Fruit fly (Drosophila melanogaster) whole organism, embryonic: ENCODE measurements around the gene P5CDh2.

Source experiments
- CG1024 ChIP-seq: fragments of 200-800 bp; sonication (Bioruptor generic); IDR thresholded peaks from 2 replicates; pipeline ENCODE4 v1.3.6; 2022; ENCODE audit warnings: missing biosample characterization, missing genetic modification characterization
- CG10267 ChIP-seq: fragments of 200-800 bp; sonication (Bioruptor generic); optimal IDR thresholded peaks from 2 replicates; lab custom pipeline; 2018; ENCODE audit warnings: missing biosample characterization, mild to moderate bottlenecking, missing genetic modification characterization, moderate library complexity
- CG10274 ChIP-seq: fragments of 200-800 bp; sonication (Bioruptor generic); optimal IDR thresholded peaks from 3 replicates; lab custom pipeline; 2017; ENCODE audit warnings: missing biosample characterization, mild to moderate bottlenecking, missing genetic modification characterization
- CG11456 ChIP-seq: fragments of 200-800 bp; sonication (Bioruptor generic); IDR thresholded peaks from 3 replicates; pipeline ENCODE4 v1.3.6; 2022; ENCODE audit warnings: missing biosample characterization, missing genetic modification characterization
- CG13287 ChIP-seq: fragments of 200-800 bp; sonication (Bioruptor generic); IDR thresholded peaks from 2 replicates; pipeline ENCODE4 v1.3.6; 2022; ENCODE audit warnings: missing biosample characterization, missing genetic modification characterization; ENCODE audit not compliant: partially characterized antibody
- CG14710 ChIP-seq: fragments of 200-800 bp; sonication (Bioruptor generic); optimal IDR thresholded peaks from 3 replicates; lab custom pipeline; 2019; ENCODE audit warnings: missing biosample characterization, mild to moderate bottlenecking, missing genetic modification characterization, moderate library complexity
- CG14860 ChIP-seq: fragments of 200-800 bp; sonication (Bioruptor generic); IDR thresholded peaks from 3 replicates; pipeline ENCODE4 v1.3.6; 2022; ENCODE audit warnings: missing biosample characterization, missing genetic modification characterization; ENCODE audit not compliant: partially characterized antibody
- CG32532 ChIP-seq: fragments of 200-800 bp; sonication (Bioruptor generic); IDR thresholded peaks from 2 replicates; pipeline ENCODE4 v1.3.6; 2022; ENCODE audit warnings: missing biosample characterization, missing genetic modification characterization
- CG6272 ChIP-seq: fragments of 200-800 bp; sonication (Bioruptor generic); IDR thresholded peaks from 2 replicates; pipeline ENCODE4 v1.3.6; 2022; ENCODE audit warnings: missing biosample characterization, missing genetic modification characterization
- CG6654 ChIP-seq: fragments of 200-800 bp; sonication (Bioruptor generic); optimal IDR thresholded peaks from 2 replicates; lab custom pipeline; 2017; ENCODE audit warnings: missing biosample characterization, mild to moderate bottlenecking, missing genetic modification characterization
- CG7963 ChIP-seq: fragments of 200-800 bp; sonication (Bioruptor generic); IDR thresholded peaks from 3 replicates; pipeline ENCODE4 v1.3.6; 2022; ENCODE audit warnings: missing biosample characterization, missing genetic modification characterization; ENCODE audit not compliant: partially characterized antibody
- CTCF ChIP-seq: fragments of 200-800 bp; sonication (Bioruptor generic); optimal IDR thresholded peaks from 2 replicates; lab custom pipeline; 2017; ENCODE audit warnings: missing biosample characterization, mild to moderate bottlenecking, missing genetic modification characterization, moderate library complexity
- Dfd ChIP-seq, 2 experiments: fragments of >200 bp; optimal IDR thresholded peaks; 2 replicates each; lab custom pipeline; 2017; ENCODE audit warnings: missing biosample characterization in 2 of 2, missing genetic modification characterization in 2 of 2
- Drgx ChIP-seq: fragments of 200-800 bp; sonication (Bioruptor generic); IDR thresholded peaks from 2 replicates; pipeline ENCODE4 v1.3.6; 2022; ENCODE audit warnings: missing biosample characterization, missing genetic modification characterization
- HLH4C ChIP-seq: fragments of 200-800 bp; sonication (Bioruptor generic); IDR thresholded peaks from 3 replicates; pipeline ENCODE4 v1.3.6; 2022; ENCODE audit warnings: missing biosample characterization, missing genetic modification characterization; ENCODE audit not compliant: partially characterized antibody
- Hey ChIP-seq: fragments of 200-800 bp; sonication (Bioruptor generic); optimal IDR thresholded peaks from 3 replicates; lab custom pipeline; 2018; ENCODE audit warnings: missing biosample characterization, mild to moderate bottlenecking, missing genetic modification characterization
- Hmr ChIP-seq: fragments of 200-800 bp; sonication (Bioruptor generic); optimal IDR thresholded peaks from 3 replicates; lab custom pipeline; 2017; ENCODE audit warnings: mild to moderate bottlenecking, missing biosample characterization, missing genetic modification reagents, missing genetic modification characterization
- Hr78 ChIP-seq, 2 experiments: fragments of 200-800 bp in 1 of 2; fragments of >200 bp in 1 of 2; sonication (Bioruptor generic) in 1 of 2; optimal IDR thresholded peaks; 2 replicates each; lab custom pipeline; 2017 to 2019; ENCODE audit warnings: missing biosample characterization in 2 of 2, missing genetic modification characterization in 2 of 2, mild to moderate bottlenecking in 1 of 2, moderate library complexity in 1 of 2
- Lpt ChIP-seq: fragments of >200 bp; optimal IDR thresholded peaks from 2 replicates; lab custom pipeline; 2018; ENCODE audit warnings: missing biosample characterization, missing genetic modification characterization
- Nf-YA ChIP-seq: fragments of 200-800 bp; sonication (Bioruptor generic); IDR thresholded peaks from 2 replicates; pipeline ENCODE4 v1.3.6; 2022; ENCODE audit warnings: missing biosample characterization, missing genetic modification characterization
- Oaz ChIP-seq: fragments of 200-800 bp; sonication (Bioruptor generic); IDR thresholded peaks from 2 replicates; pipeline ENCODE4 v1.3.6; 2022; ENCODE audit warnings: missing biosample characterization, missing genetic modification characterization
- Opbp ChIP-seq: fragments of 200-800 bp; sonication (Bioruptor generic); IDR thresholded peaks from 3 replicates; pipeline ENCODE4 v1.3.6; 2022; ENCODE audit warnings: missing biosample characterization, missing genetic modification characterization; ENCODE audit not compliant: partially characterized antibody
- PHDP ChIP-seq: fragments of 200-800 bp; sonication (Bioruptor generic); optimal IDR thresholded peaks from 3 replicates; lab custom pipeline; 2018; ENCODE audit warnings: missing biosample characterization, mild to moderate bottlenecking, missing genetic modification characterization, moderate library complexity
- Pdp1 ChIP-seq, 2 experiments: fragments of 200-800 bp; sonication (Bioruptor generic); optimal IDR thresholded peaks; 3 replicates each; lab custom pipeline; 2016; ENCODE audit warnings: missing biosample characterization in 2 of 2, missing genetic modification characterization in 2 of 2, mild to moderate bottlenecking in 1 of 2, moderate library complexity in 1 of 2
- Scr ChIP-seq: fragments of 200-800 bp; sonication (Bioruptor generic); IDR thresholded peaks from 2 replicates; pipeline ENCODE4 v1.3.6; 2022; ENCODE audit warnings: missing biosample characterization, missing genetic modification characterization; ENCODE audit not compliant: partially characterized antibody
- Spps ChIP-seq: fragments of 200-800 bp; sonication (Bioruptor generic); optimal IDR thresholded peaks from 2 replicates; lab custom pipeline; 2018; ENCODE audit warnings: missing biosample characterization, mild to moderate bottlenecking, missing genetic modification characterization
- Sry-δ ChIP-seq: fragments of 200-800 bp; sonication (Bioruptor generic); optimal IDR thresholded peaks from 2 replicates; lab custom pipeline; 2016; ENCODE audit warnings: missing biosample characterization, missing genetic modification characterization
- Xrp1 ChIP-seq: fragments of 200-800 bp; sonication (Bioruptor generic); IDR thresholded peaks from 2 replicates; pipeline ENCODE4 v1.3.6; 2022; ENCODE audit warnings: missing biosample characterization, missing genetic modification characterization
- ara ChIP-seq: fragments of 200-800 bp; sonication (Bioruptor generic); IDR thresholded peaks from 2 replicates; pipeline ENCODE4 v1.3.6; 2022; ENCODE audit warnings: missing biosample characterization, missing genetic modification characterization
- ash1 ChIP-seq: fragments of 200-800 bp; sonication (Bioruptor generic); optimal IDR thresholded peaks from 2 replicates; lab custom pipeline; 2018; ENCODE audit warnings: missing biosample characterization, mild to moderate bottlenecking, missing genetic modification characterization
- bcd ChIP-seq: fragments of 200-800 bp; sonication (Bioruptor generic); optimal IDR thresholded peaks from 2 replicates; lab custom pipeline; 2017; ENCODE audit warnings: missing biosample characterization, mild to moderate bottlenecking, missing genetic modification characterization
- cg ChIP-seq: fragments of 200-800 bp; sonication (Bioruptor generic); optimal IDR thresholded peaks from 3 replicates; lab custom pipeline; 2019; ENCODE audit warnings: missing biosample characterization, mild to moderate bottlenecking, missing genetic modification characterization, moderate library complexity
- chn ChIP-seq: fragments of 200-800 bp; sonication (Bioruptor generic); optimal IDR thresholded peaks from 2 replicates; lab custom pipeline; 2016; ENCODE audit warnings: missing biosample characterization, missing genetic modification characterization
- grau ChIP-seq: fragments of 200-800 bp; optimal IDR thresholded peaks from 3 replicates; lab custom pipeline; 2019; ENCODE audit warnings: missing biosample characterization, mild to moderate bottlenecking, missing genetic modification characterization, moderate library complexity
- hb ChIP-seq: fragments of 200-800 bp; sonication (Bioruptor generic); IDR thresholded peaks from 3 replicates; pipeline ENCODE4 v1.3.6; 2022; ENCODE audit warnings: missing biosample characterization, missing genetic modification characterization; ENCODE audit not compliant: partially characterized antibody
- inv ChIP-seq: fragments of 200-800 bp; sonication (Bioruptor generic); IDR thresholded peaks from 2 replicates; pipeline ENCODE4 v1.3.6; 2022; ENCODE audit warnings: missing biosample characterization, missing genetic modification characterization; ENCODE audit not compliant: partially characterized antibody
- jumu ChIP-seq: fragments of 200-800 bp; sonication (Bioruptor generic); optimal IDR thresholded peaks from 3 replicates; lab custom pipeline; 2016; ENCODE audit warnings: missing biosample characterization, missing genetic modification characterization
- knrl ChIP-seq: fragments of 200-800 bp; sonication (Bioruptor generic); IDR thresholded peaks from 3 replicates; pipeline ENCODE4 v1.3.6; 2022; ENCODE audit warnings: missing biosample characterization, missing genetic modification characterization; ENCODE audit not compliant: partially characterized antibody
- lab ChIP-seq: fragments of 200-800 bp; sonication (Bioruptor generic); optimal IDR thresholded peaks from 3 replicates; lab custom pipeline; 2017; ENCODE audit warnings: missing biosample characterization, missing genetic modification characterization, mild to moderate bottlenecking, moderate library complexity, missing genetic modification reagents
- nerfin-1 ChIP-seq: fragments of 200-800 bp; sonication (Bioruptor generic); optimal IDR thresholded peaks from 3 replicates; lab custom pipeline; 2019; ENCODE audit warnings: missing biosample characterization, mild to moderate bottlenecking, missing genetic modification characterization, moderate library complexity
- nerfin-2 ChIP-seq: fragments of 200-800 bp; sonication (Bioruptor generic); IDR thresholded peaks from 2 replicates; pipeline ENCODE4 v1.3.6; 2022; ENCODE audit warnings: missing biosample characterization, missing genetic modification characterization; ENCODE audit not compliant: partially characterized antibody
- nmo ChIP-seq: fragments of 200-800 bp; sonication (Bioruptor generic); optimal IDR thresholded peaks from 2 replicates; lab custom pipeline; 2018; ENCODE audit warnings: missing biosample characterization, mild to moderate bottlenecking, missing genetic modification characterization, moderate library complexity
- pita ChIP-seq: fragments of 200-800 bp; sonication (Bioruptor generic); optimal IDR thresholded peaks from 2 replicates; lab custom pipeline; 2017; ENCODE audit warnings: missing biosample characterization, mild to moderate bottlenecking, missing genetic modification characterization
- zf30C ChIP-seq: fragments of 200-800 bp; sonication (Bioruptor generic); optimal IDR thresholded peaks from 3 replicates; lab custom pipeline; 2018; ENCODE audit warnings: missing biosample characterization, mild to moderate bottlenecking, missing genetic modification characterization

The P5CDh2 gene

dm6 chr3R:21887588-21888007, 9.9 kb downstream of the P5CDh2 start (continued):
- TF ChIP-seq jumu = no peak
- TF ChIP-seq CG6654 (GFP tag; lab: Kevin White, UChicago) = peak; percentile 9
- 0 out of 2 replicates have a peak, but pooled peaks have one; percentile 23 for TF ChIP-seq Nf-YA (GFP tag; lab: Robert Waterston, UW)

- TF ChIP-seq CTCF (peak; percentile 84), Spps (no peak), bcd (GFP tag; lab: Kevin White, UChicago) (no peak), hb (GFP tag; lab: Robert Waterston, UW) (peak; percentile 64; the same call in 1 of the 3 replicates), Hr78 (GFP tag; optimal IDR thresholded peaks at IDR 0.05; lab: Kevin White, UChicago) (peak in 1 of 2 experiments; percentile 65), lab (GFP tag; lab: Kevin White, UChicago) (peak; percentile 14), Hey (tag; lab: Kevin White, UChicago) (peak; percentile 65), CG13287 (GFP tag; lab: Robert Waterston, UW) (peak; percentile 71), nerfin-2 (peak; percentile 53; the same call in 1 of the 2 replicates), Pdp1 (GFP tag; optimal IDR thresholded peaks at IDR 0.05; lab: Kevin White, UChicago) (peak in 1 of 2 experiments; percentile 21), nerfin-1 (tag; lab: Kevin White, UChicago) (no peak), Sry-δ (GFP tag; lab: Kevin White, UChicago) (peak; percentile 2), zf30C (GFP tag; lab: Kevin White, UChicago) (no peak), CG7963 (GFP tag; lab: Robert Waterston, UW) (peak; percentile 34; the same call in 1 of the 3 replicates), Opbp (GFP tag; lab: Robert Waterston, UW) (peak; percentile 54; the same call in 2 of the 3 replicates), nmo (GFP tag; lab: Kevin White, UChicago) (peak; percentile 13), inv (GFP tag; lab: Robert Waterston, UW) (peak; percentile 52; the same call in 1 of the 2 replicates), Dfd (GFP tag; optimal IDR thresholded peaks at IDR 0.05; lab: Kevin White, UChicago) (no peak), grau (tag; lab: Kevin White, UChicago) (peak; percentile 50), CG10274 (GFP tag; lab: Kevin White, UChicago) (peak; percentile 90), CG10267 (tag; lab: Kevin White, UChicago) (peak; percentile 19), Scr (peak; percentile 28; the same call in 1 of the 2 replicates), Hmr (GFP tag; lab: Kevin White, UChicago) (peak; percentile 37), CG1024 (GFP tag; lab: Robert Waterston, UW) (no peak), CG6272 (peak; percentile 20; the same call in 1 of the 2 replicates), CG11456 (GFP tag; lab: Robert Waterston, UW) (0 out of 3 replicates have a peak, but pooled peaks have one; percentile 47), CG14710 (tag; lab: Kevin White, UChicago) (peak; percentile 94), Drgx (GFP tag; lab: Robert Waterston, UW) (peak; percentile 14; the same call in 1 of the 2 replicates), Lpt (GFP tag; lab: Kevin White, UChicago) (no peak), ara (GFP tag; lab: Robert Waterston, UW) (0 out of 2 replicates have a peak, but pooled peaks have one; percentile 33), Oaz (GFP tag; lab: Robert Waterston, UW) (no peak), HLH4C (peak; percentile 54; the same call in 2 of the 3 replicates), CG32532 (0 out of 2 replicates have a peak, but pooled peaks have one; percentile 4), cg (GFP tag; lab: Kevin White, UChicago) (peak; percentile 40), pita (GFP tag; lab: Kevin White, UChicago) (peak; percentile 72), chn (no peak), Xrp1 (GFP tag; lab: Robert Waterston, UW) (no peak), PHDP (tag; lab: Kevin White, UChicago) (no peak), knrl (GFP tag; lab: Robert Waterston, UW) (peak; percentile 76), CG14860 (GFP tag; lab: Robert Waterston, UW) (peak; percentile 34; the same call in 2 of the 3 replicates), ash1 (no peak)
These were observed 11.2 kb downstream of the P5CDh2 start, which contains the start of gene CG43844 for dm6 chr3R:21888696-21889602. TSS of gene CG43844 (plus strand) at chr3R:21889539.
